Worm (Caenorhabditis elegans) whole organism, L4/young adult: ENCODE data around the gene R09H10.2.

Experiments
- W03F9.2 ChIP-seq: fragments of 150-350 bp; optimal IDR thresholded peaks from 2 replicates; lab custom pipeline; 2014; ENCODE audit warnings: missing biosample characterization, missing genetic modification characterization
- dao-5 ChIP-seq: sonication (generic microtip); optimal IDR thresholded peaks from 2 replicates; lab custom pipeline; 2016; ENCODE audit warnings: missing genotype, missing genetic modification characterization, moderate library complexity, missing compliant biosample characterization
- him-1 ChIP-seq: sonication (generic microtip); optimal IDR thresholded peaks from 2 replicates; lab custom pipeline; 2016; ENCODE audit warnings: missing genotype, missing genetic modification reagents, missing genetic modification characterization, missing compliant biosample characterization

- TF ChIP-seq dao-5 (tag; lab: Kevin White, UChicago) (no peak), W03F9.2 (tag; lab: Kevin White, UChicago) (no peak), him-1 (tag; lab: Kevin White, UChicago) (no peak)
Measured at ce11 chrIV:10602644-10603043, at the start of gene R09H10.2.
